Fruit fly (Drosophila melanogaster): ENCODE results near the gene Atg4a.

dm6 chr2L:1063695-1064094 lies 17.0 kb upstream of the Atg4a start:
- no peak for TF ChIP-seq pan (optimal IDR thresholded peaks at IDR 0.05)
- TF ChIP-seq psq (optimal IDR thresholded peaks at IDR 0.05), result no peak
- no peak for TF ChIP-seq usp (GFP tag; optimal IDR thresholded peaks at IDR 0.05)

Data from whole organism.